Worm (Caenorhabditis elegans): Measurements from ENCODE around the gene acd-4.

DNA sequence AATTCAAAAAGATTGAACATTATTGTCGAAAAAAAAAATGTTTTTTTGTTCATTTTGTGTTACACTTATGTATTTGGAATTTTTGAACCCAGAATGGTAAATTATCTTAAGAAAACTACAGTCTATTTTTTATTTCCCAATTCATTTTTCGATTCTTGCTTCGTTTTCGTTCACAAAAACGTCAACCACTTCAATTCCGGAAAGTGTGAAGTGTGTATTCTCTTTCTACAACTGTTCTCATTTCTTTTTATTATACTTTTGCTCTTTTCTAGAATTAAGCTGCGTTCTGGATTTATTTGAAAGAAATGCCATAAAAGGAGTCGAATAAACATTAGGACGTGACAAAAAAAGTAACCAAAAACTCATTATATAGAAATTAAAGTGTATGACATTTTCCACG is 15.7 kb upstream of the acd-4 start, which contains the start of gene F41E6.1:
- TF ChIP-seq unc-62 (GFP tag; optimal IDR thresholded peaks at IDR 0.05) (no peak), lsy-2 (tag; optimal IDR thresholded peaks at IDR 0.05) (no peak), lin-32 (GFP tag; optimal IDR thresholded peaks at IDR 0.05) (no peak)
